Worm (Caenorhabditis elegans) whole organism, early embryonic: ENCODE measurements around the gene molo-1.

Experiments
- B0310.2 ChIP-seq: sonication (generic microtip); optimal IDR thresholded peaks from 2 replicates; lab custom pipeline; 2016; ENCODE audit warnings: mild to moderate bottlenecking, missing genetic modification characterization, missing compliant biosample characterization
- F13C5.2 ChIP-seq: sonication (generic microtip); optimal IDR thresholded peaks from 2 replicates; lab custom pipeline; 2017; ENCODE audit warnings: mild to moderate bottlenecking, missing genetic modification characterization, inconsistent platforms, missing compliant biosample characterization
- ama-1 ChIP-seq: fragments of 150-350 bp; optimal IDR thresholded peaks from 2 replicates; lab custom pipeline; 2014
- flt-1 ChIP-seq: fragments of 200-800 bp; sonication (Bioruptor generic); IDR thresholded peaks from 2 replicates; pipeline ENCODE4 v1.3.6; 2022; ENCODE audit warnings: missing genetic modification characterization, missing compliant biosample characterization
- hmbx-1 ChIP-seq: sonication (generic microtip); optimal IDR thresholded peaks from 2 replicates; lab custom pipeline; 2016; ENCODE audit warnings: mild to moderate bottlenecking, missing genetic modification characterization, missing compliant biosample characterization
- pes-1 ChIP-seq: fragments of 200-800 bp; sonication (Bioruptor generic); IDR thresholded peaks from 2 replicates; pipeline ENCODE4 v1.3.6; 2022; ENCODE audit warnings: missing genetic modification reagents, missing genetic modification characterization, missing compliant biosample characterization
- sea-1 ChIP-seq: fragments of 200-800 bp; sonication (Bioruptor generic); conservative IDR thresholded peaks from 2 replicates; pipeline ENCODE4 v1.3.6; 2022; ENCODE audit warnings: missing genetic modification characterization, missing compliant biosample characterization
- tbx-11 ChIP-seq: fragments of 200-800 bp; sonication (Bioruptor generic); IDR thresholded peaks from 2 replicates; pipeline ENCODE4 v1.3.6; 2022; ENCODE audit warnings: missing genetic modification characterization, missing compliant biosample characterization
- tbx-37 ChIP-seq: fragments of 200-800 bp; sonication (Bioruptor generic); conservative IDR thresholded peaks from 2 replicates; pipeline ENCODE4 v1.3.6; 2022; ENCODE audit warnings: missing genetic modification reagents, missing genetic modification characterization, missing compliant biosample characterization
- tra-4 ChIP-seq: sonication (generic microtip); optimal IDR thresholded peaks from 2 replicates; lab custom pipeline; 2017; ENCODE audit warnings: missing genetic modification characterization, missing compliant biosample characterization

DNA sequence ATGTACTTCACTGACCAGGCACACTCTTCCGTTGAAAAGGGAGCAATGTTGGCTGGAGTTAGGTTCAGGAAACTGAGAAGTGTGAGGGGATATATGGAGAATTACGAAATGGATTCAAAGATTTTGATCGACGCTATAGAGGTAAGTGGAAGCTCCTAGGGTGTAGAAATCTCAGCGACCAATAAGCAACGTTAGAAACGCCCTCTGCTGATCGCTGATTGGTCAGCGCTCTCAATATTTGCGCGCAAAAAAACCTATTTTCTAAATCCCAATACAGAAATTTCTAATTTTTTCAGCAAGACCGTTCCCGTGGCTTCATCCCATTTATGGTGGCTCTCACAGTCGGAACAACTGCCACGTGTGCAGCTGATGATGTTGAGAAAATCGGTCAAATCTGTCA lies 41.9 kb downstream of the molo-1 start:
- TF ChIP-seq ama-1 (lab: Kevin White, UChicago) (no peak), pes-1 (no peak), tra-4 (tag; lab: Kevin White, UChicago) (no peak), tbx-37 (GFP tag; lab: Robert Waterston, UW) (no peak), B0310.2 (tag; lab: Kevin White, UChicago) (no peak), tbx-11 (GFP tag; lab: Robert Waterston, UW) (no peak), F13C5.2 (no peak), flt-1 (GFP tag; lab: Robert Waterston, UW) (no peak), sea-1 (GFP tag; lab: Robert Waterston, UW) (no peak), hmbx-1 (tag; lab: Kevin White, UChicago) (no peak)
